Worm (Caenorhabditis elegans) whole organism, L3 larva: ENCODE measurements around the gene pix-1.

Source experiments
- R02D3.7 ChIP-seq: fragments of 150-350 bp; optimal IDR thresholded peaks from 2 replicates; lab custom pipeline; 2014; ENCODE audit warnings: missing biosample characterization, missing genetic modification characterization
- ZK546.5 ChIP-seq: sonication (generic microtip); optimal IDR thresholded peaks from 2 replicates; lab custom pipeline; 2017; ENCODE audit warnings: missing biosample characterization, missing genetic modification characterization
- aly-2 ChIP-seq: fragments of 150-350 bp; optimal IDR thresholded peaks from 2 replicates; lab custom pipeline; 2014; ENCODE audit warnings: missing biosample characterization, missing genetic modification characterization
- ceh-16 ChIP-seq: sonication (generic microtip); optimal IDR thresholded peaks from 2 replicates; lab custom pipeline; 2017; ENCODE audit warnings: missing biosample characterization, missing genetic modification characterization
- ceh-28 ChIP-seq: fragments of 150-350 bp; optimal IDR thresholded peaks from 2 replicates; lab custom pipeline; 2014; ENCODE audit warnings: missing biosample characterization, missing genetic modification reagents, missing genetic modification characterization
- ceh-82 ChIP-seq: fragments of 150-350 bp; optimal IDR thresholded peaks from 2 replicates; lab custom pipeline; 2014; ENCODE audit warnings: missing biosample characterization, missing genetic modification characterization
- ceh-9 ChIP-seq: sonication (generic microtip); optimal IDR thresholded peaks from 2 replicates; lab custom pipeline; 2018; ENCODE audit warnings: missing biosample characterization, missing genetic modification characterization
- egl-5 ChIP-seq: fragments of 150-350 bp; optimal IDR thresholded peaks from 2 replicates; lab custom pipeline; 2017; ENCODE audit warnings: missing biosample characterization, missing genetic modification reagents, missing genetic modification characterization, inconsistent platforms
- elt-1 ChIP-seq: fragments of 150-350 bp; optimal IDR thresholded peaks from 2 replicates; lab custom pipeline; 2014; ENCODE audit warnings: missing biosample characterization, missing genetic modification characterization
- elt-2 ChIP-seq: sonication (generic microtip); optimal IDR thresholded peaks from 2 replicates; lab custom pipeline; 2016; ENCODE audit warnings: missing genetic modification reagents, mild to moderate bottlenecking, missing genetic modification characterization, missing compliant biosample characterization
- elt-3 ChIP-seq, 3 experiments: fragments of 150-350 bp in 1 of 3; sonication (generic microtip) in 2 of 3; optimal IDR thresholded peaks; 2 replicates in 2 of 3; 4 replicates in 1 of 3; lab custom pipeline; 2014 to 2017; ENCODE audit warnings: missing biosample characterization in 3 of 3, missing genetic modification characterization in 3 of 3
- fkh-10 ChIP-seq: sonication (generic microtip); optimal IDR thresholded peaks from 2 replicates; lab custom pipeline; 2017; ENCODE audit warnings: missing biosample characterization, missing genetic modification reagents, missing genetic modification characterization
- hmg-11 ChIP-seq: sonication (generic microtip); optimal IDR thresholded peaks from 2 replicates; lab custom pipeline; 2016; ENCODE audit warnings: missing genetic modification characterization, missing compliant biosample characterization
- jun-1 ChIP-seq: fragments of 150-350 bp; optimal IDR thresholded peaks from 2 replicates; lab custom pipeline; 2014; ENCODE audit warnings: missing biosample characterization, missing genetic modification reagents, missing genetic modification characterization
- lin-39 ChIP-seq: fragments of 150-350 bp; optimal IDR thresholded peaks from 2 replicates; lab custom pipeline; 2018; ENCODE audit warnings: missing biosample characterization, missing genetic modification reagents, missing genetic modification characterization
- lsy-12 ChIP-seq: sonication (generic microtip); optimal IDR thresholded peaks from 2 replicates; lab custom pipeline; 2016; ENCODE audit warnings: mild to moderate bottlenecking, missing genetic modification characterization, missing compliant biosample characterization
- mdl-1 ChIP-seq: fragments of 150-350 bp; optimal IDR thresholded peaks from 2 replicates; lab custom pipeline; 2014; ENCODE audit warnings: missing biosample characterization, missing genetic modification characterization
- nfya-1 ChIP-seq: sonication (generic microtip); optimal IDR thresholded peaks from 2 replicates; lab custom pipeline; 2017; ENCODE audit warnings: missing genetic modification characterization, mild to moderate bottlenecking, missing compliant biosample characterization, antibody characterized with exemption, moderate library complexity; ENCODE audit not compliant: insufficient read depth
- nhr-11 ChIP-seq: fragments of 150-350 bp; optimal IDR thresholded peaks from 2 replicates; lab custom pipeline; 2014; ENCODE audit warnings: missing biosample characterization, missing genetic modification characterization
- nhr-23 ChIP-seq: fragments of 150-350 bp; optimal IDR thresholded peaks from 2 replicates; lab custom pipeline; 2014; ENCODE audit warnings: missing biosample characterization, missing genetic modification reagents, missing genetic modification characterization
- nhr-237 ChIP-seq: fragments of 150-350 bp; optimal IDR thresholded peaks from 2 replicates; lab custom pipeline; 2014; ENCODE audit warnings: missing biosample characterization, missing genetic modification characterization
- nhr-25 ChIP-seq: sonication (generic microtip); optimal IDR thresholded peaks from 2 replicates; lab custom pipeline; 2017; ENCODE audit warnings: missing biosample characterization, missing genetic modification characterization
- nhr-28 ChIP-seq: fragments of 150-350 bp; optimal IDR thresholded peaks from 2 replicates; lab custom pipeline; 2014; ENCODE audit warnings: missing biosample characterization, missing genetic modification characterization
- nhr-43 ChIP-seq: sonication (generic microtip); optimal IDR thresholded peaks from 2 replicates; lab custom pipeline; 2016; ENCODE audit warnings: mild to moderate bottlenecking, missing genetic modification characterization, missing compliant biosample characterization; ENCODE audit not compliant: poor library complexity, severe bottlenecking
- nhr-67 ChIP-seq: fragments of 150-350 bp; optimal IDR thresholded peaks from 2 replicates; lab custom pipeline; 2014; ENCODE audit warnings: missing biosample characterization, missing genetic modification characterization
- nhr-77 ChIP-seq: fragments of 150-350 bp; optimal IDR thresholded peaks from 2 replicates; lab custom pipeline; 2014; ENCODE audit warnings: missing biosample characterization, missing genetic modification characterization
- pha-4 ChIP-seq: fragments of 150-350 bp; optimal IDR thresholded peaks from 2 replicates; lab custom pipeline; 2014; ENCODE audit warnings: missing biosample characterization, missing genetic modification reagents, missing genetic modification characterization
- pqm-1 ChIP-seq: fragments of 150-350 bp; optimal IDR thresholded peaks from 2 replicates; lab custom pipeline; 2017; ENCODE audit warnings: missing biosample characterization, missing genetic modification characterization, inconsistent platforms
- skn-1 ChIP-seq: fragments of 150-350 bp; optimal IDR thresholded peaks from 2 replicates; lab custom pipeline; 2014; ENCODE audit warnings: missing biosample characterization, missing genetic modification characterization
- tbx-2 ChIP-seq: sonication (generic microtip); optimal IDR thresholded peaks from 2 replicates; lab custom pipeline; 2016; ENCODE audit warnings: mild to moderate bottlenecking, missing genetic modification characterization, missing compliant biosample characterization
- unc-39 ChIP-seq: sonication (generic microtip); optimal IDR thresholded peaks from 4 replicates; lab custom pipeline; 2017; ENCODE audit warnings: missing biosample characterization, missing genetic modification characterization
- unc-62 ChIP-seq: fragments of 150-350 bp; sonication (generic microtip); optimal IDR thresholded peaks from 4 replicates; lab custom pipeline; 2014; ENCODE audit warnings: missing biosample characterization, missing genetic modification reagents, missing genetic modification characterization
- zag-1 ChIP-seq: fragments of 150-350 bp; optimal IDR thresholded peaks from 2 replicates; lab custom pipeline; 2014; ENCODE audit warnings: missing biosample characterization, missing genetic modification characterization
- ztf-11 ChIP-seq: fragments of 150-350 bp; optimal IDR thresholded peaks from 2 replicates; lab custom pipeline; 2014; ENCODE audit warnings: missing biosample characterization, missing genetic modification characterization

pix-1 gene

ce11 chrX:13739125-13739820 lies 12.2 kb downstream of the pix-1 start:
- peak; percentile 15 for TF ChIP-seq ceh-28 (tag; lab: Kevin White, UChicago)
- TF ChIP-seq hmg-11 (tag; lab: Kevin White, UChicago), result peak; percentile 24
- no peak for TF ChIP-seq pha-4 (tag; lab: Kevin White, UChicago)
- peak; percentile 62 for TF ChIP-seq fkh-10 (GFP tag; lab: Kevin White, UChicago)
- peak; percentile 45 for TF ChIP-seq nfya-1 (tag; lab: Kevin White, UChicago)
- TF ChIP-seq lsy-12, result peak; percentile 19
- TF ChIP-seq mdl-1 (tag; lab: Kevin White, UChicago), result peak; percentile 31
- TF ChIP-seq nhr-28 (tag; lab: Kevin White, UChicago), result no peak
- peak; percentile 59 for TF ChIP-seq lin-39
- TF ChIP-seq ztf-11 (tag; lab: Kevin White, UChicago), result no peak

DNA sequence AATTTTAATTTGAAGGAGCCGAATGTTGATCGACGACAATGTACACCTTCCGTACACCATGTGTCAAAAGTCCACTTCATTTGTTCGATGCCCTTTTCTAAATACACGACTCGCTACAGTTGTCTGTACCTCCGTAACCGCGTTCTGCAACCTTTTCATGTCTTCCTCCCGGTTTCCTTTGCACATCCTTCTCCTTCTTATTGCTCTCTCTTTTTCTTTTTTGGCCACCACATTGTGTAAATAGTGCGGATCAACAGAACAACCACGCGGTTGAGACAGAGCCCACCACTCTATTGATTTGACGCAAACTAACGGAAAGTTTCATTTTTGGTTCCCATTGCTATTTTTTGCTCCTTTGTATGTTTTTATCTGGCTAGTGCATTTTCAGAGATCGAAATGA lies 16.3 kb downstream of the pix-1 start:
- peak; percentile 93 for TF ChIP-seq pha-4 (tag; lab: Kevin White, UChicago)
- TF ChIP-seq ZK546.5, result no peak

- TF ChIP-seq ceh-9 (no peak), nhr-25 (tag; lab: Kevin White, UChicago) (peak; percentile 21), R02D3.7 (tag; lab: Kevin White, UChicago) (no peak), nfya-1 (tag; lab: Kevin White, UChicago) (peak; percentile 26), egl-5 (tag; lab: Kevin White, UChicago) (no peak), lsy-12 (no peak), ztf-11 (tag; lab: Kevin White, UChicago) (no peak), skn-1 (no peak), nhr-67 (no peak), elt-3 (tag; optimal IDR thresholded peaks at IDR 0.05; lab: Kevin White, UChicago) (no peak), pqm-1 (tag; lab: Kevin White, UChicago) (peak; percentile 28), elt-2 (tag; lab: Kevin White, UChicago) (peak; percentile 23), nhr-43 (tag; lab: Kevin White, UChicago) (peak; percentile 40), nhr-77 (tag; lab: Kevin White, UChicago) (no peak), ceh-82 (no peak), hmg-11 (tag; lab: Kevin White, UChicago) (peak; percentile 53), aly-2 (tag; lab: Kevin White, UChicago) (no peak), nhr-237 (no peak), unc-62 (GFP tag; lab: Kevin White, UChicago) (no peak), unc-39 (tag; lab: Kevin White, UChicago) (no peak), fkh-10 (GFP tag; lab: Kevin White, UChicago) (no peak), zag-1 (tag; lab: Kevin White, UChicago) (no peak), elt-1 (peak; percentile 94), ceh-16 (no peak)
These were observed 17.5 kb downstream of the pix-1 start for ce11 chrX:13744543-13745113.

DNA sequence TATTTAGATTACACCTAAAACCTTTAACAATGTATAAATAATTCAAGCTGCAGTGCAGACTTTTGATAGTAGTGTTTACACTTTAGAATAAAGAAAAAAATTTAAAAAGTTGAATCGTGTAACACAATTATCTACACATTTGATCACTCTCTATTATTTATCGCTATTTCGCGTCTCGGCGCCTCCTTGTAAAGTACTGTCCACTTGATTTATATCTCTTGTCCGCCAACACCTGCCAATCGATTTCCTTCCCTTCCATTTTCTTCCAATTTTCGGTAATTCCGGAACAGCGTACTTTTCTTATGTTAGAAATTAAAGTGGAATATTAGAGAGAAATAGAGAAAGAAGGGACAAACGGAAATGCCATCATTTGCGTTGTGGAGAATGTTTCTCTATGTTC lies 18.5 kb downstream of the pix-1 start:
- TF ChIP-seq pqm-1 (tag; lab: Kevin White, UChicago) (no peak), ceh-28 (tag; lab: Kevin White, UChicago) (peak; percentile 5), jun-1 (tag; lab: Kevin White, UChicago) (no peak), elt-3 (tag; optimal IDR thresholded peaks at IDR 0.05; lab: Kevin White, UChicago) (no peak), tbx-2 (no peak), elt-1 (peak; percentile 88), nhr-25 (tag; lab: Kevin White, UChicago) (peak; percentile 22), nhr-23 (tag; lab: Kevin White, UChicago) (peak; percentile 52), nhr-11 (tag; lab: Kevin White, UChicago) (no peak), unc-62 (GFP tag; lab: Kevin White, UChicago) (no peak), mdl-1 (tag; lab: Kevin White, UChicago) (no peak), pha-4 (tag; lab: Kevin White, UChicago) (no peak), nhr-43 (tag; lab: Kevin White, UChicago) (peak; percentile 32)
